Worm (Caenorhabditis elegans) whole organism, L4/young adult: ENCODE results near the gene Y45F10D.16.

ENCODE experiments used
- W03F9.2 ChIP-seq: fragments of 150-350 bp; optimal IDR thresholded peaks from 2 replicates; lab custom pipeline; 2014; ENCODE audit warnings: missing biosample characterization, missing genetic modification characterization
- dao-5 ChIP-seq: sonication (generic microtip); optimal IDR thresholded peaks from 2 replicates; lab custom pipeline; 2016; ENCODE audit warnings: missing genotype, missing genetic modification characterization, moderate library complexity, missing compliant biosample characterization
- him-1 ChIP-seq: sonication (generic microtip); optimal IDR thresholded peaks from 2 replicates; lab custom pipeline; 2016; ENCODE audit warnings: missing genotype, missing genetic modification reagents, missing genetic modification characterization, missing compliant biosample characterization

DNA sequence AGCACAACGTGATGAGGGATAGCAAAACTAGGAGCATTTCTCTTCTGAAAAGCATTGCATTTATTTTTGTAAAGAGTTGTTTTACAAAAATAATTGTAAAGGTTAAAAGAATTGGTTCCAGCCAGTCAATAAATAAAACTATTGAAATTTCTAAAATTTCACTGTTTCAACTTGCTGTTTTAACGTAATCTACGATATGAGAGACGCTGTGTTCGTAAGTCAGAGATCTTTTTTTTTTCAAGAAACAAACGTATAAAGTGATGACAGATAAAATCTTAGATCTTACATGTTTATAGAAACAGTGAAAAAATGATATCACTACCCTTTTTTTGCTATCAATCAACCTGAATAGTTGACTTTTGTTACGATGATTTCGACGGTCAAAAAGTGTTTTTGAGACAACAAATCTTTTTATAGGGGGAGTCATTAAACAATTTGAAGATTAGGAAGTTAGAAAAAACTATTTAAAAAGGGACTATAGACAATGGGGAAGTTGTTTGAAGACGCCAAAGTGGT, 21.7 kb downstream of the Y45F10D.16 start, which contains the start of gene Y45F10D.6:
- TF ChIP-seq dao-5 (tag; lab: Kevin White, UChicago) (no peak), him-1 (tag; lab: Kevin White, UChicago) (no peak), W03F9.2 (tag; lab: Kevin White, UChicago) (no peak)
